Fruit fly (Drosophila melanogaster) whole organism, prepupa: Measurements from ENCODE around the gene CG1638.

ENCODE experiments used
- CG10631 ChIP-seq: fragments of 200-800 bp; sonication (Bioruptor generic); optimal IDR thresholded peaks from 2 replicates; lab custom pipeline; 2016; ENCODE audit warnings: missing biosample characterization, missing genetic modification characterization
- CG11294 ChIP-seq: fragments of 200-800 bp; sonication (Bioruptor generic); IDR thresholded peaks from 2 replicates; pipeline ENCODE4 v1.3.6; 2022; ENCODE audit warnings: missing biosample characterization, missing genetic modification characterization
- CG11902 ChIP-seq: fragments of 200-800 bp; sonication (Bioruptor generic); optimal IDR thresholded peaks from 3 replicates; lab custom pipeline; 2016; ENCODE audit warnings: missing biosample characterization, missing genetic modification characterization
- CG15336 ChIP-seq: fragments of 200-800 bp; sonication (Bioruptor generic); IDR thresholded peaks from 2 replicates; pipeline ENCODE4 v1.3.6; 2022; ENCODE audit warnings: missing biosample characterization, missing genetic modification characterization
- CG1621 ChIP-seq: fragments of 200-800 bp; sonication (Bioruptor generic); optimal IDR thresholded peaks from 3 replicates; lab custom pipeline; 2018; ENCODE audit warnings: missing biosample characterization, mild to moderate bottlenecking, missing genetic modification characterization
- CG16779 ChIP-seq: fragments of 200-800 bp; sonication (Bioruptor generic); optimal IDR thresholded peaks from 3 replicates; lab custom pipeline; 2017; ENCODE audit warnings: missing biosample characterization, mild to moderate bottlenecking, missing genetic modification characterization
- CG3032 ChIP-seq: fragments of 200-800 bp; optimal IDR thresholded peaks from 2 replicates; lab custom pipeline; 2019; ENCODE audit warnings: missing biosample characterization, mild to moderate bottlenecking, missing genetic modification characterization, moderate library complexity
- CG32006 ChIP-seq: fragments of 200-800 bp; sonication (Bioruptor generic); optimal IDR thresholded peaks from 3 replicates; lab custom pipeline; 2017; ENCODE audit warnings: missing biosample characterization, mild to moderate bottlenecking, missing genetic modification characterization
- CG34406 ChIP-seq: fragments of 200-800 bp; sonication (Bioruptor generic); optimal IDR thresholded peaks from 3 replicates; lab custom pipeline; 2016; ENCODE audit warnings: missing biosample characterization, missing genetic modification characterization
- CG3919 ChIP-seq: fragments of 200-800 bp; sonication (Bioruptor generic); optimal IDR thresholded peaks from 3 replicates; lab custom pipeline; 2016; ENCODE audit warnings: missing biosample characterization, missing genetic modification characterization
- CG4318 ChIP-seq: fragments of 200-800 bp; sonication (Bioruptor generic); optimal IDR thresholded peaks from 3 replicates; lab custom pipeline; 2017; ENCODE audit warnings: missing biosample characterization, mild to moderate bottlenecking, missing genetic modification characterization
- CG6163 ChIP-seq: fragments of 200-800 bp; sonication (Bioruptor generic); IDR thresholded peaks from 3 replicates; pipeline ENCODE4 v1.3.6; 2022; ENCODE audit warnings: missing biosample characterization, missing genetic modification characterization
- CG6276 ChIP-seq: fragments of 200-800 bp; sonication (Bioruptor generic); optimal IDR thresholded peaks from 2 replicates; lab custom pipeline; 2017; ENCODE audit warnings: missing biosample characterization, mild to moderate bottlenecking, missing genetic modification characterization
- CG6792 ChIP-seq: fragments of 200-800 bp; sonication (Bioruptor generic); optimal IDR thresholded peaks from 3 replicates; lab custom pipeline; 2016; ENCODE audit warnings: missing biosample characterization, missing genetic modification characterization
- CG6808 ChIP-seq: fragments of 200-800 bp; sonication (Bioruptor generic); optimal IDR thresholded peaks from 3 replicates; lab custom pipeline; 2017; ENCODE audit warnings: missing biosample characterization, missing genetic modification characterization, mild to moderate bottlenecking, moderate library complexity, missing genetic modification reagents
- CG6854 ChIP-seq: fragments of 200-800 bp; sonication (Bioruptor generic); optimal IDR thresholded peaks from 2 replicates; lab custom pipeline; 2017; ENCODE audit warnings: missing biosample characterization, mild to moderate bottlenecking, missing genetic modification characterization
- CG7368 ChIP-seq: fragments of 200-800 bp; sonication (Bioruptor generic); optimal IDR thresholded peaks from 3 replicates; lab custom pipeline; 2016; ENCODE audit warnings: missing biosample characterization, missing genetic modification characterization
- CG8632 ChIP-seq: fragments of 200-800 bp; sonication (Bioruptor generic); optimal IDR thresholded peaks from 3 replicates; lab custom pipeline; 2016; ENCODE audit warnings: missing biosample characterization, missing genetic modification characterization
- CG9139 ChIP-seq: fragments of 200-800 bp; sonication (Bioruptor generic); optimal IDR thresholded peaks from 3 replicates; lab custom pipeline; 2017; ENCODE audit warnings: missing biosample characterization, mild to moderate bottlenecking, missing genetic modification characterization
- Eip78C ChIP-seq: fragments of 200-800 bp; sonication (Bioruptor generic); peaks from one replicate; lab custom pipeline; 2016; ENCODE audit warnings: missing biosample characterization, missing genetic modification characterization
- Eip93F ChIP-seq: fragments of 200-800 bp; sonication (Bioruptor generic); optimal IDR thresholded peaks from 2 replicates; lab custom pipeline; 2016; ENCODE audit warnings: missing biosample characterization, mild to moderate bottlenecking, missing genetic modification characterization
- Ets21C ChIP-seq: fragments of 200-800 bp; sonication (Bioruptor generic); optimal IDR thresholded peaks from 3 replicates; lab custom pipeline; 2016; ENCODE audit warnings: missing biosample characterization, missing genetic modification characterization
- Gug ChIP-seq: fragments of 200-800 bp; sonication (Bioruptor generic); IDR thresholded peaks from 2 replicates; pipeline ENCODE4 v1.3.6; 2022; ENCODE audit warnings: missing biosample characterization, missing genetic modification characterization
- Hr38 ChIP-seq: sonication (Bioruptor generic); optimal IDR thresholded peaks from 2 replicates; lab custom pipeline; 2016; ENCODE audit warnings: missing biosample characterization, missing genetic modification characterization
- Lpt ChIP-seq: fragments of 200-800 bp; sonication (Bioruptor generic); optimal IDR thresholded peaks from 3 replicates; lab custom pipeline; 2016; ENCODE audit warnings: missing biosample characterization, missing genetic modification characterization
- Met ChIP-seq: fragments of 200-800 bp; sonication (Bioruptor generic); optimal IDR thresholded peaks from 3 replicates; lab custom pipeline; 2016; ENCODE audit warnings: missing biosample characterization, missing genetic modification characterization
- OdsH ChIP-seq: fragments of 200-800 bp; sonication (Bioruptor generic); optimal IDR thresholded peaks from 3 replicates; lab custom pipeline; 2016; ENCODE audit warnings: missing biosample characterization, missing genetic modification characterization
- Smox ChIP-seq: fragments of 200-800 bp; sonication (Bioruptor generic); optimal IDR thresholded peaks from 3 replicates; lab custom pipeline; 2016; ENCODE audit warnings: missing biosample characterization, missing genetic modification characterization
- Sox15 ChIP-seq: fragments of 200-800 bp; sonication (Bioruptor generic); optimal IDR thresholded peaks from 3 replicates; lab custom pipeline; 2016; ENCODE audit warnings: missing biosample characterization, missing genetic modification characterization
- acj6 ChIP-seq: fragments of 200-800 bp; sonication (Bioruptor generic); optimal IDR thresholded peaks from 3 replicates; lab custom pipeline; 2016; ENCODE audit warnings: missing biosample characterization, missing genetic modification characterization
- dac ChIP-seq: fragments of 200-800 bp; sonication (Bioruptor generic); optimal IDR thresholded peaks from 2 replicates; lab custom pipeline; 2017; ENCODE audit warnings: missing biosample characterization, mild to moderate bottlenecking, missing genetic modification characterization
- eg ChIP-seq: fragments of 200-800 bp; sonication (Bioruptor generic); IDR thresholded peaks from 3 replicates; pipeline ENCODE4 v1.3.6; 2022; ENCODE audit warnings: missing biosample characterization, missing genetic modification characterization
- esn ChIP-seq: fragments of 200-800 bp; sonication (Bioruptor generic); optimal IDR thresholded peaks from 2 replicates; lab custom pipeline; 2016; ENCODE audit warnings: missing biosample characterization, mild to moderate bottlenecking, missing genetic modification characterization, moderate library complexity
- fd59A ChIP-seq: fragments of 200-800 bp; sonication (Bioruptor generic); optimal IDR thresholded peaks from 2 replicates; lab custom pipeline; 2017; ENCODE audit warnings: missing biosample characterization, mild to moderate bottlenecking, missing genetic modification characterization, missing genetic modification reagents
- lz ChIP-seq: fragments of 200-800 bp; sonication (Bioruptor generic); optimal IDR thresholded peaks from 3 replicates; lab custom pipeline; 2016; ENCODE audit warnings: missing biosample characterization, missing genetic modification characterization
- salr ChIP-seq, 2 experiments: fragments of 200-800 bp; sonication (Bioruptor generic); optimal IDR thresholded peaks; 3 replicates each; lab custom pipeline; 2016 to 2018; ENCODE audit warnings: missing biosample characterization in 2 of 2, missing genetic modification characterization in 2 of 2, mild to moderate bottlenecking in 1 of 2
- ss ChIP-seq, 2 experiments: fragments of 200-800 bp; sonication (Bioruptor generic); optimal IDR thresholded peaks; 2 replicates in 1 of 2; 3 replicates in 1 of 2; lab custom pipeline; 2017 to 2018; ENCODE audit warnings: mild to moderate bottlenecking in 2 of 2, missing biosample characterization in 2 of 2, missing genetic modification characterization in 2 of 2, moderate library complexity in 1 of 2
- svp ChIP-seq: fragments of 200-800 bp; sonication (Bioruptor generic); peaks from one replicate; lab custom pipeline; 2016; ENCODE audit warnings: missing biosample characterization, missing genetic modification characterization
- topi ChIP-seq: fragments of 200-800 bp; sonication (Bioruptor generic); optimal IDR thresholded peaks from 3 replicates; lab custom pipeline; 2016; ENCODE audit warnings: missing biosample characterization, missing genetic modification characterization
- vri ChIP-seq: fragments of 200-800 bp; sonication (Bioruptor generic); optimal IDR thresholded peaks from 3 replicates; lab custom pipeline; 2016; ENCODE audit warnings: missing biosample characterization, mild to moderate bottlenecking, missing genetic modification characterization

Gene CG1638

DNA sequence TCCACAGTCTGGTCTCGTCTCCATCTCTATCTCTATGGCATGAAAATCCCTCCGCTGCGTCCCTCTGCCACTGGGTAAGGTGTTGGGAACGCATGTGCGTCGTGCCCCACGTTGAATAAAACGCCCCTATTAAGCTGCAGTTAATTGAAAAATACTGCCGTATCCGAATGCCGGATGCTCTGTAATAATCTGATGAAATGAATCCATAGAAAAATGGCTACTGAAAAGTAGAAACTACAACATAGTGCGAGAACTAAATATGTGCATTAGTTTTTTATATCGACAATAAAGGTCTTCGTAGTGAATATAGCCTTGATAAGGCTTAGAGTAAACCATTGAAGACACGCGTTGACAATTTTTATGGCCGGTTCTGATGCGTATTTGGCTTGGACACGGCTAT, 23.6 kb upstream of the CG1638 start (continued):
- peak; percentile 63 for TF ChIP-seq CG3919 (GFP tag; lab: Kevin White, UChicago)
- TF ChIP-seq CG34406 (GFP tag; lab: Kevin White, UChicago): peak; percentile 20
- TF ChIP-seq CG8632: peak; percentile 40
- peak; percentile 83 for TF ChIP-seq CG32006 (GFP tag; lab: Kevin White, UChicago)
- TF ChIP-seq Smox (GFP tag; lab: Kevin White, UChicago): no peak
- no peak for TF ChIP-seq Ets21C (GFP tag; lab: Kevin White, UChicago)
- TF ChIP-seq topi (GFP tag; lab: Kevin White, UChicago): peak; percentile 24
- peak; percentile 55 for TF ChIP-seq CG9139 (GFP tag; lab: Kevin White, UChicago)
- TF ChIP-seq esn: no peak
- peak; percentile 75 for TF ChIP-seq fd59A (GFP tag; lab: Kevin White, UChicago)
- TF ChIP-seq, all 60 proteins: peak for 41

DNA sequence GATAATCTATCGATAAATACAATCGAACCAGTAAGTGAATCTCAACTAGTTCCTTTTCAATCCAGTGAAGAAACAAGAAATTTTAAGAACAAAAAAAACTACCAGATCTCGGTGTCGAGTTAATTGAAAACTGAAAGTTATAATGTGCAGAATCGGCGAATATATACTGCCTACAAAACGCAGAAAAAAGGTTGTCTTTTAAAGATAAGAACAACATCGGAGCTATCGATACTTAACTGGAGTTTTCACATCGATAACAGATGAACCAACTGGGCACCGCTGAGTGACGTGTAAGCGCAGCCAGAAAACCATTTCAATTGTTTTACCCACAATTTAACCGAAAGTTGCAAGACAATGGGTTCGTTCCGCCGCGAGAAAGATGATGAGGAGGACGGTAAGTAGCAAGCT, 18.5 kb upstream of the CG1638 start, which contains the start of gene gammaCOP:
Gene gammaCOP, plus strand, starts transcription at position 259 of the 408 bp plus-strand sequence.
- TF ChIP-seq CG11902 (GFP tag; lab: Kevin White, UChicago) (no peak), lz (GFP tag; lab: Kevin White, UChicago) (no peak), Ets21C (GFP tag; lab: Kevin White, UChicago) (no peak), CG6276 (GFP tag; lab: Kevin White, UChicago) (no peak), CG6792 (GFP tag; lab: Kevin White, UChicago) (no peak), eg (no peak), CG10631 (GFP tag; lab: Kevin White, UChicago) (no peak), CG11294 (GFP tag; lab: Robert Waterston, UW) (no peak), CG9139 (GFP tag; lab: Kevin White, UChicago) (no peak), CG6808 (GFP tag; lab: Kevin White, UChicago) (no peak), Eip93F (GFP tag; lab: Kevin White, UChicago) (no peak), CG4318 (GFP tag; lab: Kevin White, UChicago) (no peak), CG6854 (GFP tag; lab: Kevin White, UChicago) (no peak), Lpt (GFP tag; lab: Kevin White, UChicago) (no peak), ss (GFP tag; optimal IDR thresholded peaks at IDR 0.05; lab: Kevin White, UChicago) (no peak), Met (GFP tag; lab: Kevin White, UChicago) (no peak)

DNA sequence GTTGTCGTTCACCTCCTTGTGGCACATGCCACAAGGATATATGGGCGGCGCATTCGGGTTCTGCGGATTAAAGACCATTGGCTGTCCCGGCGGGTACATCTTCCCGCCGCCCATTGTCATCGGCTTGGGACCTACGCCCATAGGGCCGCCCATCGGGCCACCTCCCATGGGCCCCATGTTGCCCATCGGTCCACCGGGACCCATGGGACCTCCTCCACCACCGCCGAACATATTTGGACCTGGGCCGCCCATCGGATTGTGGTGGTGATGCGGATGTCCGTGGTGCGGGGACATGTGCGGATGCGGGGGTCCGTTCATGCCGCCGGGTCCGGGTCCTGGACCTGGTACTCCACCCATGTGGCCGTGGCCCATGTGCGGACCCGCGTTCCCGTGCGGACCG, 13.0 kb upstream of the CG1638 start:
- TF ChIP-seq Gug: no peak
- no peak for TF ChIP-seq dac (GFP tag; lab: Kevin White, UChicago)
- no peak for TF ChIP-seq Met (GFP tag; lab: Kevin White, UChicago)
- TF ChIP-seq acj6: no peak
- TF ChIP-seq ss (GFP tag; optimal IDR thresholded peaks at IDR 0.05; lab: Kevin White, UChicago): no peak
- no peak for TF ChIP-seq Ets21C (GFP tag; lab: Kevin White, UChicago)
- TF ChIP-seq CG32006 (GFP tag; lab: Kevin White, UChicago): no peak
- no peak for TF ChIP-seq CG10631 (GFP tag; lab: Kevin White, UChicago)
- no peak for TF ChIP-seq Hr38
- no peak for TF ChIP-seq CG3032 (tag; lab: Kevin White, UChicago)
- TF ChIP-seq Sox15: no peak
- no peak for TF ChIP-seq CG8632
- TF ChIP-seq vri: no peak
- TF ChIP-seq CG34406 (GFP tag; lab: Kevin White, UChicago): no peak
- no peak for TF ChIP-seq CG1621
- TF ChIP-seq CG11294 (GFP tag; lab: Robert Waterston, UW): no peak
- no peak for TF ChIP-seq CG15336 (GFP tag; lab: Robert Waterston, UW)
- TF ChIP-seq CG6163 (GFP tag; lab: Robert Waterston, UW): no peak
- TF ChIP-seq CG16779: no peak
- TF ChIP-seq OdsH (GFP tag; lab: Kevin White, UChicago): no peak

DNA sequence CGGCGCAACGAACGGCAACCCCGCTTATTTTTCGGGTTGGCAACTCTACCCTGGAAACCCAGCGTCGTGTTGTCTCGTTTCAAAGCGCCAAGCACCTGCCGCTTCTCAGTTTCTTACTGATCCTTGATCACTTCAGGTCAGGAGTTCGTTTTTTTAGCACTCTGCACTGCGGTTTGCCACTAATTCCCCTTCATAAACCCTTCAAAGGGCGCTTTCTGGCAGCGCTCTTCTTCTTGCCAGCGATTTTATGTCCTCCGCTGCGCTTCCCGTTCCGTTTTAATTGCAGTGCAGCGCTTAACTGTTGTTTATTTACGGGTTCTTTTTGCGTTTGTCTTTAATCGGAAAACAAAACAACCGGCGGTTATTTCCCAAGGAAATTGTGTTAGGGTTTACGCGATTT, 10.3 kb upstream of the CG1638 start:
- TF ChIP-seq Eip78C: no peak
- no peak for TF ChIP-seq svp
- no peak for TF ChIP-seq fd59A (GFP tag; lab: Kevin White, UChicago)
- TF ChIP-seq CG9139 (GFP tag; lab: Kevin White, UChicago): no peak
- TF ChIP-seq CG7368 (GFP tag; lab: Kevin White, UChicago): no peak
- no peak for TF ChIP-seq Eip93F (GFP tag; lab: Kevin White, UChicago)
- no peak for TF ChIP-seq Sox15
- TF ChIP-seq salr (GFP tag; optimal IDR thresholded peaks at IDR 0.05; lab: Kevin White, UChicago): no peak
- TF ChIP-seq, all 60 proteins: peak for 0
